Worm (Caenorhabditis elegans) whole organism, dauer: ENCODE results near the gene eif-3.L.
"Not testable (repeated sequence)": the region's sequence is repeated elsewhere in the genome, so short reads cannot be mapped to it uniquely, and the experiment has no call there.

Source experiments
- unc-62 ChIP-seq: sonication (generic microtip); optimal IDR thresholded peaks from 2 replicates; lab custom pipeline; 2017; ENCODE audit warnings: missing biosample characterization, missing genetic modification reagents, missing genetic modification characterization

Gene eif-3.L

ce11 chrII:5622383-5622939 is at the start of gene eif-3.L, which contains the start of gene npl-4.2:
eif-3.L (minus strand) TSS chrII:5622483.
npl-4.2 (plus strand) TSS chrII:5622889.
- not testable (repeated sequence) for TF ChIP-seq unc-62 (GFP tag; lab: Kevin White, UChicago)

- no peak for TF ChIP-seq unc-62 (GFP tag; lab: Kevin White, UChicago)
Measured at ce11 chrII:5669580-5669979, 47.3 kb upstream of the eif-3.L start, which contains the start of gene C25H3.17. C25H3.17 (minus strand) TSS chrII:5669680.

- TF ChIP-seq unc-62 (GFP tag; lab: Kevin White, UChicago), result no peak
Measured at ce11 chrII:5668830-5669229, 46.5 kb upstream of the eif-3.L start, which contains the start of gene C25H3.7. C25H3.7 (minus strand) TSS chrII:5668930.

- TF ChIP-seq unc-62 (GFP tag; lab: Kevin White, UChicago), result no peak
Measured at ce11 chrII:5667540-5667939, 45.3 kb upstream of the eif-3.L start.

- TF ChIP-seq unc-62 (GFP tag; lab: Kevin White, UChicago), result no peak
Measured at ce11 chrII:5665991-5666390, 43.7 kb upstream of the eif-3.L start, which contains the start of gene C25H3.16. C25H3.16 (plus strand) TSS chrII:5666291.

ce11 chrII:5665029-5665428 is 42.7 kb upstream of the eif-3.L start, which contains the start of gene C25H3.15:
C25H3.15 (plus strand) TSS chrII:5665329.
- TF ChIP-seq unc-62 (GFP tag; lab: Kevin White, UChicago), result no peak

ce11 chrII:5663180-5663791 is 41.0 kb upstream of the eif-3.L start:
- TF ChIP-seq unc-62 (GFP tag; lab: Kevin White, UChicago), result no peak

- TF ChIP-seq unc-62 (GFP tag; lab: Kevin White, UChicago), result no peak
Measured at ce11 chrII:5661735-5662177, 39.5 kb upstream of the eif-3.L start.

ce11 chrII:5660736-5661734 is 38.8 kb upstream of the eif-3.L start, which contains the start of the genes ift-43 and mdt-26:
ift-43 (minus strand) TSS chrII:5660786.
mdt-26 (plus strand) TSS chrII:5661181.
- no peak for TF ChIP-seq unc-62 (GFP tag; lab: Kevin White, UChicago)

- TF ChIP-seq unc-62 (GFP tag; lab: Kevin White, UChicago), result no peak
Measured at ce11 chrII:5660155-5660554, 37.9 kb upstream of the eif-3.L start.

ce11 chrII:5659675-5660074 is 37.4 kb upstream of the eif-3.L start, which contains the start of gene fut-3:
fut-3 (minus strand) TSS chrII:5659775.
- no peak for TF ChIP-seq unc-62 (GFP tag; lab: Kevin White, UChicago)

ce11 chrII:5654215-5654614 is 31.9 kb upstream of the eif-3.L start, which contains the start of gene F59E12.1:
F59E12.1 (plus strand) TSS chrII:5654515.
- no peak for TF ChIP-seq unc-62 (GFP tag; lab: Kevin White, UChicago)

- no peak for TF ChIP-seq unc-62 (GFP tag; lab: Kevin White, UChicago)
Measured at ce11 chrII:5652334-5652733, 30.1 kb upstream of the eif-3.L start, which contains the start of gene bli-2. bli-2 (minus strand) TSS chrII:5652434.

- no peak for TF ChIP-seq unc-62 (GFP tag; lab: Kevin White, UChicago)
Measured at ce11 chrII:5651426-5651825, 29.1 kb upstream of the eif-3.L start.
